Worm (Caenorhabditis elegans): ENCODE results near the gene Y57G11B.8.

DNA sequence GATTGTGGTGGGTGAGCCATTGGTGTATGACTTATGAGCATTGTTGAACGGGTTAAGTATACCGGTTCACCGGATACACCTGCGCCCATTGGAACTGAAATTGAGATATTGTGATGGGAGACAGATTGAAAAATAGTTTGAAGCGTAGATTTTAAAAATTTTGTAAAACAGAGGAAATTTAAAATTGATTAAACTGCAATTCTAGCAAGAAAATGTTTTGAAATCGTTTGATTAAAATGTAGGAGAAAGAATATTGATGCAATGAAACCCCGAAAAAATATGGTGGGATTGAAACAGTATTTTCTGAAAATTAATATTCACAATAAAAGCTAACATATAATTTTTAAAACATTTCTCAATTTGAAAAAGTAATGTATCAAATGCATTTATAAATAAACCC lies 23.7 kb downstream of the Y57G11B.8 start, which contains the start of gene Y57G11B.6:
- TF ChIP-seq med-1 (GFP tag; optimal IDR thresholded peaks at IDR 0.05; ENCODE audit: insufficient read depth) (no peak), cog-1 (tag; optimal IDR thresholded peaks at IDR 0.05) (no peak), flt-1 (GFP tag; IDR thresholded peaks at IDR 0.05) (no peak)
